Worm (Caenorhabditis elegans): ENCODE data around the gene K04C2.3.
A peak's percentile ranks its signal among the peaks of the same experiment; 100 is the strongest.

The K04C2.3 gene

ce11 chrIII:6895166-6895565, 22.3 kb downstream of the K04C2.3 start (continued):
- TF ChIP-seq pha-4 (GFP tag; IDR thresholded peaks at IDR 0.05) (no peak), pha-4 (tag; optimal IDR thresholded peaks at IDR 0.05) (no peak), daf-19 (GFP tag; conservative IDR thresholded peaks at IDR 0.05) (no peak)

- TF ChIP-seq daf-16 (GFP tag; optimal IDR thresholded peaks at IDR 0.05) (no peak), daf-16 (tag; optimal IDR thresholded peaks at IDR 0.05) (peak; percentile 93), aha-1 (tag) (peak; percentile 55), nhr-28 (tag; optimal IDR thresholded peaks at IDR 0.05) (no peak)
Measured at ce11 chrIII:6895677-6896076, 22.8 kb downstream of the K04C2.3 start.

- TF ChIP-seq nhr-111 (GFP tag; optimal IDR thresholded peaks at IDR 0.05) (no peak), pha-4 (GFP tag; IDR thresholded peaks at IDR 0.05) (0 out of 2 replicates have a peak, but pooled peaks have one; percentile 30), pha-4 (tag; optimal IDR thresholded peaks at IDR 0.05) (no peak), lin-1 (GFP tag; IDR thresholded peaks at IDR 0.05) (peak; percentile 64; the same call in 1 of the 2 replicates), ztf-7 (tag; optimal IDR thresholded peaks at IDR 0.05) (peak; percentile 48), lin-13 (GFP tag; optimal IDR thresholded peaks at IDR 0.05) (peak; percentile 46), hmg-1.1 (GFP tag; IDR thresholded peaks at IDR 0.05) (peak; percentile 76), mxl-3 (GFP tag; optimal IDR thresholded peaks at IDR 0.05) (peak; percentile 34), spr-1 (tag; optimal IDR thresholded peaks at IDR 0.05) (peak; percentile 22), nhr-28 (tag; optimal IDR thresholded peaks at IDR 0.05) (peak; percentile 84), mdl-1 (tag; optimal IDR thresholded peaks at IDR 0.05) (peak; percentile 22 to 72), madf-9 (GFP tag; conservative IDR thresholded peaks at IDR 0.05) (no peak), gei-8 (GFP tag; optimal IDR thresholded peaks at IDR 0.05) (peak; percentile 9), mep-1 (tag; optimal IDR thresholded peaks at IDR 0.05) (peak; percentile 69), zip-2 (tag; optimal IDR thresholded peaks at IDR 0.05) (peak; percentile 8), T26A8.4 (GFP tag; IDR thresholded peaks at IDR 0.05) (peak; percentile 59), unc-130 (GFP tag; optimal IDR thresholded peaks at IDR 0.05) (no peak), lin-38 (GFP tag; IDR thresholded peaks at IDR 0.05) (no peak), dmd-9 (GFP tag; IDR thresholded peaks at IDR 0.05) (no peak), hlh-11 (tag; optimal IDR thresholded peaks at IDR 0.05) (peak; percentile 93), mes-2 (tag; optimal IDR thresholded peaks at IDR 0.05; ENCODE audit: poor library complexity, severe bottlenecking) (peak; percentile 66), dve-1 (tag; optimal IDR thresholded peaks at IDR 0.05; ENCODE audit: insufficient read depth) (peak; percentile 73), rbr-2 (tag; optimal IDR thresholded peaks at IDR 0.05) (peak; percentile 54), vab-7 (GFP tag; IDR thresholded peaks at IDR 0.05) (no peak), mxl-2 (GFP tag; conservative IDR thresholded peaks at IDR 0.05) (peak; percentile 99), nhr-102 (tag; optimal IDR thresholded peaks at IDR 0.05) (peak; percentile 39), aha-1 (tag) (peak; percentile 98), ctbp-1 (GFP tag; IDR thresholded peaks at IDR 0.05) (peak; percentile 57; the same call in 1 of the 2 replicates), php-3 (GFP tag; IDR thresholded peaks at IDR 0.05) (0 out of 2 replicates have a peak, but pooled peaks have one; percentile 39), ceh-28 (tag; optimal IDR thresholded peaks at IDR 0.05) (no peak), snpc-4 (tag; optimal IDR thresholded peaks at IDR 0.05) (no peak), cey-2 (tag; optimal IDR thresholded peaks at IDR 0.05; ENCODE audit: borderline replicate concordance, insufficient read depth) (peak; percentile 19), dpl-1 (GFP tag; optimal IDR thresholded peaks at IDR 0.05) (peak; percentile 48), nhr-11 (tag; optimal IDR thresholded peaks at IDR 0.05) (peak; percentile 84), dmd-6 (GFP tag; IDR thresholded peaks at IDR 0.05) (peak; percentile 94), D1046.2 (GFP tag; IDR thresholded peaks at IDR 0.05) (no peak), nhr-10 (tag; optimal IDR thresholded peaks at IDR 0.05) (peak; percentile 23), T20F7.1 (GFP tag; optimal IDR thresholded peaks at IDR 0.05) (peak; percentile 60), unc-62 (GFP tag; optimal IDR thresholded peaks at IDR 0.05 in 1 of 2) (peak in 1 of 2 experiments; percentile 90), unc-62 (tag; optimal IDR thresholded peaks at IDR 0.05) (no peak), hlh-30 (tag; optimal IDR thresholded peaks at IDR 0.05; ENCODE audit: insufficient read depth) (peak; percentile 91), tra-1 (GFP tag; IDR thresholded peaks at IDR 0.05) (peak; percentile 32; the same call in 1 of the 2 replicates), ceh-20 (GFP tag; IDR thresholded peaks at IDR 0.05) (0 out of 2 replicates have a peak, but pooled peaks have one; percentile 37), daf-16 (GFP tag; optimal IDR thresholded peaks at IDR 0.05) (peak in 1 of 2 experiments; percentile 18), daf-16 (tag; optimal IDR thresholded peaks at IDR 0.05) (peak; percentile 68)
Measured at ce11 chrIII:6897587-6898064, 24.7 kb downstream of the K04C2.3 start, which contains the start of gene T07E3.4. T07E3.4 (plus strand) TSS chrIII:6898014.
